Fruit fly (Drosophila melanogaster): ENCODE data around the gene CG9801.

The CG9801 gene

DNA sequence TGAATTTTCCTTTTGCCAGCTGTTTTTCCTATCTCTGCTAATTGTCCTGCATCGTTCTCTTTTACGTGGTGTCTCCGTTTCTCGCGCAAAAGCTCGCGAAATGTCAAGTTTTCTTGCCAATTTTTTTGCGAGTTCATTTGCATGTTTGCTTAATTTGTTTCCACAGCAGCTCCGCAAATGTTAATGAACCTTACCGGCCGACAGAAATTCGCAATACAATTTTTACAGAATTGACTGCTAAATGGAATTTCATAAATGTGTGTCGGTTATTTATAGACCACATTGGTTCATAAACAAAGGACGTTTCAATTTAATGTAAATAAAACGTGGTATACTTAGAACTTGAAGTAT lies 1.3 kb upstream of the CG9801 start:
- TF ChIP-seq CTCF (optimal IDR thresholded peaks at IDR 0.05) (no peak), CG8478 (optimal IDR thresholded peaks at IDR 0.05) (no peak)

DNA sequence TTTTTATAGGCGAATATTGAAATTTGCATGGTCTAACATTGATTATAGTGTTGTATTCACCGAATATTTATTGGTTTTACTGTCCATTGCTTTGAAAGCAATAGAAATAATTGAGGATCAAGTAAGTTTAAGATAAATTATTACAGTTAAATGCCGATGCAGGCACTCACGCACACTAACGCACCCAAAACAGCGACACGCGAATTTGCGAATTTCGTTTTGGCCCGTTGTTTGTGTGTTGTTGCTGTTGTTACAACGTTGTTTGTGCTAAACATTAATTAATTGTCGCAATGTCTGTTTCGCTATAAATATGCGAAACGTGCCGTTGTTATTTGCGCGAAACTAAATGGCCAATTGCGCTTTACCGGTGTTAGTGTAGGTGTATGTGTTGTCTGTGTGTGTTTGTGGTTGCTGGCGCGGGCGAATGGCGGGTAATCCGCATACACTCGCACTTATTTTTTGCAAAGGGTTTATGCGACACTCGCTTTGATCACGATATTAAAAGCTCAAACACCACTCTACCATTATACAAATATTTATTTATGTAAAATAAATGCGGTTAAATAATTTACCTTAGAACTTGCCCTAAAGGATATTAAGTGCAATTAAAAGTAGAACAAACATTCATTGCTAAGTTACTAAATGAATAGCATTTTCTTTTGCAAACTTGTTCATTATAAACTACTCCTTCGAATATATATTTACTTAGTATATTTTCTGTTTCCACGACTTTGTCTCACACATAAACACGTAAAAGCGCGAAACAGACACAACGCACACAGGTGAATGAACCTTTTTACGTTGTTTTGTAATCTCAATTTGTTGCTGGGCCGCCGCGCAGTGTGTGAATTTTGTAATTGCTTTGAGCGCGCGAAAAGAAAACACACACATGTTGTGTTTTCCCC lies 648 bp upstream of the CG9801 start:
- no peak for TF ChIP-seq CG8478 (optimal IDR thresholded peaks at IDR 0.05)
- no peak for TF ChIP-seq CTCF (optimal IDR thresholded peaks at IDR 0.05)

DNA sequence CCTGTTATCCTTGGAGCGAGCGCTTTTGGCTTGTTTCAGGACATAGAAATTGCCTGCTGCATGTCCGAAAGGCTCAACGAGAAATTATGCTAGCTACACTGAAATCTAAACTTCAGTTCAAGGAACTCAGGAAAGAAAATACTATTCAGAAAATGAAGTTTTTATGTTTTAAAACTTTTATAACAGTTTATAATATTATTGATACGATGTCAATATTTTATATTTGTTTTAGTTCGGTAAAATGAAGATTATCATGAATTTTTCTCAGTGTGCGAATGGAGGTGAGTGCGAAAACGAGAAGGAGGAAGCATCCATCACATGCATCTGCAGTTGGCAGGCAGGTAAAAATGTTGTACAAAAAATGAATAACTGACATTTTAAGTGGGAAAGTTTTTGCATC lies 1.1 kb downstream of the CG9801 start:
- no peak for TF ChIP-seq CG8478 (optimal IDR thresholded peaks at IDR 0.05)
- no peak for TF ChIP-seq CTCF (optimal IDR thresholded peaks at IDR 0.05)

DNA sequence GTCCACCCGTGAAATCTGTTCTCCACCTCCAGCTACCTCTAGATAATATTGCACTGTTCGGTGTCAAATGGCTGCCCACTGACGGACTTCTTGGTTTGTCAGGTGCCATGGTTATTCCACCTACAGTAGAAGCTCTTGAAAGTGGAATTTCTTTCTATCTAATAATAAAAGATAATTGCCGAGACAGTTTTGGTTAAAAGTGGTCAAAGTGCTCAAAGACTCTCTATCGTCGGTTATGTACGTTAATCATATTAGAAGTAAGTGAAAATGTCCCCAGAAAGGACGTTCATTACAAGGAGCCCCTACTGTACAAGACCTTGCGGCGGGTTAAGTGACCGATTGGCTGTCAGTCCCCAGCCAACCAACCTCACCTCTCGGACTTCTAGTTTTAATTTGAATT lies 3.3 kb downstream of the CG9801 start:
- TF ChIP-seq CTCF (optimal IDR thresholded peaks at IDR 0.05) (no peak), CG8478 (optimal IDR thresholded peaks at IDR 0.05) (no peak)

DNA sequence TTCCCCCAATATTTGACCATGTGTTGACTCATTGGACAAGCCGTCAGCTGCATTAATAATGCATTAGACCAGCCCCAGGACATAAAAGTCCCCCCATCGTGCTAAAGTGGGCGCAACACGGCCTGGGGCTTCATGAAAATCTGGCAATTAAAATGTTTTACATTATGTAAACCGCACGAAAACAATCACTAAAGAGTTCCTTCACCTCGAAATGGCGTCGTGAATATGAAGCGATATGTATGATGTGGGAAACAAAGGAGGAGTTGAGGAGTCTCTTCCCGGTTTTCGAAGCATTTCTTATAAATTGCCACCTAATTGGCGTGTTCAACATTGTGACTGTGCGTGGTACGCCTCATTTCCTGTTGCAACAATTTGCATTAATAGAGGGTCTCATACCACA lies 4.8 kb downstream of the CG9801 start:
- TF ChIP-seq CTCF (optimal IDR thresholded peaks at IDR 0.05): no peak
- no peak for TF ChIP-seq CG8478 (optimal IDR thresholded peaks at IDR 0.05)

DNA sequence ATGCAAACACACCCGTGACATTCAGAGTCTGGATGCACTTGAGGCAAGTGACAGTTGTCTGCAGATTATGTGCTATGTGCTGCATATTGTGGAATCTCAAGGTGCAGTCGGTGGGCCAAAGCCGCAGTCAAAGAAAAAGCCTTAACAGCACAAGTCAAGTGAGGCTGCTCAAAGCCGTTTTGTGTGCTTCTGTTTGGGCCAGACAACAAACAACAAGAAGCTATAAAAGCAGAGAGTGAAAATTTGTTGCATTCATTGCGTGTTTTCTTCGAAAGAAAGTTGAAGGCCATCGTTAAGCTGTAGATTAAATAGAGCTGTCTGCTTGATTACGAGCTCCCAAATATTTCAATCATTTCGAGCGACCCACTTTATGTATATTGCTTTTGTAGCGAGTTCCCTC lies 5.5 kb downstream of the CG9801 start:
- TF ChIP-seq CTCF (optimal IDR thresholded peaks at IDR 0.05): no peak
- no peak for TF ChIP-seq CG8478 (optimal IDR thresholded peaks at IDR 0.05)

DNA sequence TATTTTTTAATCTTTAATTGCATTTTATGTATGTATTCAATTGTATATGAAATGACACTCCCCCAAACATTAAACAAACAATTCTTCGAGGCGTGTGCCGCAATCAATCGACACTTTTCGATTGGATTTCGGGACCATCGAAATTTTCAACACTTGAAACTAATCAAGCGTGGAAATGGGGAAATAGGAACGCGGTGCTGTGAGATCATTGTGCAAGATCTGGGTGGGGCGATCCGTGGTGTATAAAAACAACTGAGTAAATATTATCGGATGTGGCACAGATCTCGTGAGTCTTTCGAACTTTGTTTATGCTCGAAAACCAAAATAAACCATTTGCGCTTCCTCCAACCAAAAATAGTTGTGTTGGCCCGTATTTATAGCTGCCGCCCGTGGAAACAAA lies 6.2 kb downstream of the CG9801 start:
- no peak for TF ChIP-seq CG8478 (optimal IDR thresholded peaks at IDR 0.05)
- no peak for TF ChIP-seq CTCF (optimal IDR thresholded peaks at IDR 0.05)

DNA sequence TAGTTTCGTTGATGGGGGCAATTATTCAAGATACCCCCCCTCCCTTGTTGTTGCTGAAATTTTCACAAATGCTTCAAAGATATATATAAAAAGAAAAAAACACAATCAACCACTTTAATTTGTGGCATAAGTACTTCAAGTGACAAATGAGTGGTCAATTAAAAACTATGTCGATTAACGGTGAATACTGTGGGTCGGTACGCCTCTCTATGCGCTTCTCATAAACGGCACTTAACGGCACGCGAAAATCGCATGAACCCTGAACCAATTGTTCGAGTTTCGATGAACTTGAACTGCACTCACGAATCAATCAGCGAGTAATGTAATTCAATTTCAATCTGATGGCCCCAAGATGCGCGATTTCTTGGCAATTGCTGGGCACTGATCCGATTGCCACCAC lies 7.4 kb downstream of the CG9801 start:
- TF ChIP-seq CG8478 (optimal IDR thresholded peaks at IDR 0.05) (no peak), CTCF (optimal IDR thresholded peaks at IDR 0.05) (no peak)

DNA sequence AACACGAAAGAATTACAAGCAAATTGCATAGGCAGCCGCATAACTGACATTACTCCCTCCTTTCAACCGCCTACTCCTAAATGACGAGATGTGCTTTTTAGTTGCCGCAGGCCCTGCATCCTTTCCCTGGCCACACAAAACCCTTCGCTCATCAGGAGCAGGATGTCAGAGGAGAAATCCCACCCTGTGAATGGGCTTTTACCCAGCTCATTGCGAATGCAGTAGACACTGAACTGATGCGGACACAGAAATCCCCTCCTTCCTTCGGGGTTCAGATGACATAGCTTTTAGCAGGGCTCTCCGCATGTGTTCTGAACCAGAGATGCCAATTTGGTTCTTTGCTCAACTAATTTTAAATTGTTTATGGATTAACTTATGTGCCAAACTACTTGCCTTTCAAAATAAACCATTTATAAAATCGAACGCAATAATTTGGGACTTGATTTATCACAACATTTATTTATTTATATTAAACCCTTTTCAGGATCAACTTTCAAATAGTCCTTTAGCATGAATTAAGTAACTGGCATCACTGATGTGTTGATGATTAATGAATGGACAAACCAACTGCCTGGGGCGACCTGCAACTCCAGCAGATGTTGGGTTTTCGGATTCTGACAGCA lies 8.2 kb downstream of the CG9801 start:
- no peak for TF ChIP-seq CTCF (optimal IDR thresholded peaks at IDR 0.05)
- TF ChIP-seq CG8478 (optimal IDR thresholded peaks at IDR 0.05): no peak

DNA sequence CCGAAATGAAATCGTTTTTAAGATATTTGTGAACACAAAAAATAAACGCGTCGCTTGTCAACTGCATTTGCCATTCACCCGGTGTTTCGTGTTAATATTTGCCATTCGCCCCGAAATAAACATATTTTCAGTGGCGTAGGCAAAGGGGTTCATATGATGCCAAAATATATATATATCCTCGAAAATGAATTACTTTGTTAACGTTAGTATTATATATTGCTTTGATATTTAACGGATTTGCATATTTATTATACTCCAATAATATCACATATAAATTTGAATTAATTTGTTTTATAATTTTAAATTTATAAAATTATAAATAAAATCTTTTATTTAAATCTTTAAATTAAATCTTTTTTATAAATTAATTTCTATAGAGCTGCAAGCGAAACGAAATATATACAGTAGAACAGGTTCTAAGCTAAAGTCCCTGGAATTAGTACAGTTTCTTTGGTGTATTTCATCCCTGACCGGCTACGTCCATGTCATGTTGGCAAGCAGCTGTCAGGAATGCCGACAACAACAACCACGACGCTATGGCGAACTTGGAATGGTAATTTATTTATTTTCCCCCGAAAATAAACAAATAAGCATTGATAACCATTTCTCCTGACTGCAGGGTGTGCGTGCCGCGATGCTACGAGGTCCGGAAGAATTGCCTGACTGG lies 15.7 kb downstream of the CG9801 start, which contains the start of the genes M1BP and CG8202:
TSS of gene M1BP (minus strand) at position 102 of the 667 bp plus-strand sequence.
TSS of gene CG8202 (plus strand) at position 495 of the 667 bp plus-strand sequence.
- no peak for TF ChIP-seq CTCF (optimal IDR thresholded peaks at IDR 0.05)
- TF ChIP-seq CG8478 (optimal IDR thresholded peaks at IDR 0.05): no peak

DNA sequence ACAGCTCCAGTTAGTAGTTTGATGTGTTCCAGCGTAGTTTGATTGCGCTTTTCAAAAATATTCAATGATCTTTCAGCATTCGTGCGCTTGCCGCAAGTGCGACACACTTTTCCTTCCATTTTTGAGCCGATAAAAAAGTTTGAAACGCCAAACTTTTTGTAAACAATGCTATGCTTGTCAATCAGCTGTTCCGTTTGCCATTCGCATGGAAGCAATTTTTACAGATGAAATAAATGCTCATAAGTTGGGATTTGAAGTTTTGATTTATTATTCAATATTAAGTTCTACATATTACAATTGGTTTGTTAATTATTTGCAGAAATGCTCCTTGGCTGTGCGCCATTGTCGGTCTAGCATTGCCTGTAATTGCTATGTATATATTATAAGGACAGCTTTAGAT lies 17.9 kb downstream of the CG9801 start, which contains the start of gene ranshi:
TSS of gene ranshi (minus strand) at position 152 of the 400 bp plus-strand sequence.
- TF ChIP-seq CTCF (optimal IDR thresholded peaks at IDR 0.05): no peak
- no peak for TF ChIP-seq CG8478 (optimal IDR thresholded peaks at IDR 0.05)

DNA sequence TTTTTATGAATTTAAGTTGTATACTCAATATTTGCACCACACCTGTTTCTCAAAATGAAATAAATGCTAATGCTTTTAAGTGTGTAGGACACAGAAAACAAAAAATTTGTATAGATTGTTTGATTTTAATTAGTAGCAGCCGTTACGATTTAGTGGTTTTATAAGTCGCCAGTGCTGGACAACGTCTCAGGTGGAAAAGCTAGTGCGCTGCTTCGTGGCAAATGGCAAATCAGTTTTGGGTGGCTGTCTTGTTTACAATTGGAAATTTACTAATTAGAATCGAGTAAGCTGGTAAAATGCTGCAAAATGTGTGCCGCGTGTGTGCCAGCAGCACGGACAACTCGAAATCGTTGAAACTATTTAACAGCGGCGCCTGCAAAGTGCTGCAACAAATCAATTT lies 20.8 kb downstream of the CG9801 start, which contains the start of gene CG8159:
TSS of gene CG8159 (plus strand) at position 223 of the 400 bp plus-strand sequence.
- TF ChIP-seq CG8478 (optimal IDR thresholded peaks at IDR 0.05) (no peak), CTCF (optimal IDR thresholded peaks at IDR 0.05) (no peak)

DNA sequence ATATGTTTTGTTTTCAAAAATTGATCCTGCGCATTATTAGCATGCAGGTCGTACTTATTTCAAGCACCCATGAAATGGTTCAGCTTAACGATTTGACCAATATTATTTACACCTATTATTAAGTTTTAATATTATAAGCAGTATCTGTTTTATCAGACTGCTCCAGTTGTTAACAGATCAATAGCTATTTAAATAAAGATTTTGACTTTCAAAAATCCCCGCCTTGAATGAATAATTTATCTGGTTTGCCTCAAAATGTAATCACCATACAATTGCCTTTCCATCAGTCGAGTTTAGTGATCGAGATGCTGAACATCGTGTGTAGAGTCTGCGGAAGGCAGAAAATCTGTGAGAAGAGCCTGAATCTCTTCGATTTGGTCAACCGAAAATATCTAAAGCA lies 22.3 kb downstream of the CG9801 start, which contains the start of gene ouib:
TSS of gene ouib (plus strand) at position 301 of the 400 bp plus-strand sequence.
- TF ChIP-seq CG8478 (optimal IDR thresholded peaks at IDR 0.05) (no peak), CTCF (optimal IDR thresholded peaks at IDR 0.05) (no peak)

DNA sequence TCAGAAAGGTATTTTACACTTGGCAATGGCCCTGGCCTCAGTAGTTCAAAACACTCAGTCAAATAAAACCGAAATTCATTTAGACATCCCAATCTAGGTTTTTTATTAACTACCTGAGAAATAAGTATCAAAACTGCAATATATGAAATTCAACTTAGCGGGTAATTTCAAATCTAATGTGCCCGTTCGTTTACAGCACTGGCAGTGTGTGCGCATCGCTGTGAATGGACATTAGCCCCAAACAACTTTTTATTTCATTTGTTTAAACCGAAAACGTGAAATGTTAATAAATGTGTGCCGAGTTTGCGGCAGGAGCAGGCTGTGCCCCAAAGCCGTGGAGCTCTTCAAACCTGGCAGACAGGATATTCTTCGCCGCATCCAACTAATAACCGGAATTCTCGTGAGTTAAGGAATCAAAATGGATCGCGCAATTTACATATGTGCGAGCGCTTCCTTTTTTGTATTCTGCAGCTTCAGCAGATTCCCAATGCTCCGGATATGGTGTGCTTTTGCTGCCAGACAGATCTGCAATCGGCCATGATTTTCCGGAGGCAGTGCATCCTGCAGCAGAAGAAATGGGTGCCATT lies 24.4 kb downstream of the CG9801 start, which contains the start of gene nom:
TSS of gene nom (plus strand) at position 213 of the 587 bp plus-strand sequence.
- TF ChIP-seq CTCF (optimal IDR thresholded peaks at IDR 0.05): no peak
- TF ChIP-seq CG8478 (optimal IDR thresholded peaks at IDR 0.05): no peak

DNA sequence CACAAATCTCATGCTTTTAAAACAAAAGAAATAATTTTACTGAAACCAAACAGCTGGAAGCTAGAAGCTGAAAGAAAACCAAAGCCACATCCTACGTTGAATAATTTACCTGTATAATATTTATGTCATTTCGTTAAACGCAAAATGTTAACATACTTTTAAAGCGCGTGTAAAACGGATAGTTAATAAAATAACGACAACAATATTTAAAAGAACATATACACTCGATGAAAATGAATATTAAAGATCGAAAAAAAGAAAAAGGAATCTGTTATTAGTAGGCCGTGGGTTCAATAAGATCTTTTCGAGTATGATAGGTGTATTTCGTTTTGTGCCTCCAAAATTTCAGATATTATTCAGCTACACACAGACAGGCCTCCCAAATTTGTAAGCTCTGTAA lies 26.4 kb downstream of the CG9801 start, which contains the start of gene CG8136:
TSS of gene CG8136 (plus strand) at position 301 of the 400 bp plus-strand sequence.
- TF ChIP-seq CG8478 (optimal IDR thresholded peaks at IDR 0.05) (no peak), CTCF (optimal IDR thresholded peaks at IDR 0.05) (no peak)
